Fruit fly (Drosophila melanogaster) whole organism: Measurements from ENCODE around the gene S-Lap3.

ENCODE experiments used
- CG8478 ChIP-seq: fragments of >200 bp; optimal IDR thresholded peaks from 2 replicates; lab custom pipeline; 2018; ENCODE audit warnings: inconsistent platforms
- Dll ChIP-seq: fragments of >200 bp; optimal IDR thresholded peaks from 2 replicates; lab custom pipeline; 2017
- EcR ChIP-seq, 2 experiments: fragments of >200 bp; optimal IDR thresholded peaks; 2 replicates each; lab custom pipeline; 2017; ENCODE audit warnings: missing biosample characterization in 2 of 2, missing genetic modification characterization in 2 of 2, missing genetic modification reagents in 2 of 2
- pan ChIP-seq: fragments of >200 bp; optimal IDR thresholded peaks from 2 replicates; lab custom pipeline; 2017
- psq ChIP-seq: fragments of >200 bp; optimal IDR thresholded peaks from 2 replicates; lab custom pipeline; 2017
- usp ChIP-seq: fragments of >200 bp; optimal IDR thresholded peaks from 2 replicates; lab custom pipeline; 2017; ENCODE audit warnings: missing biosample characterization, missing genetic modification characterization, mixed read lengths

S-Lap3 gene

dm6 chr3L:10446998-10447397 lies 18.0 kb upstream of the S-Lap3 start:
- no peak for TF ChIP-seq pan
- no peak for TF ChIP-seq usp (GFP tag; lab: Kevin White, UChicago)
- no peak for TF ChIP-seq Dll (lab: Kevin White, UChicago)
- no peak for TF ChIP-seq CG8478 (lab: Kevin White, UChicago)
- no peak for TF ChIP-seq psq (lab: Kevin White, UChicago)
- TF ChIP-seq EcR (GFP tag; optimal IDR thresholded peaks at IDR 0.05; lab: Kevin White, UChicago) = no peak

- no peak for TF ChIP-seq pan
- TF ChIP-seq CG8478 (lab: Kevin White, UChicago) = no peak
- TF ChIP-seq Dll (lab: Kevin White, UChicago) = no peak
- TF ChIP-seq psq (lab: Kevin White, UChicago) = no peak
- no peak for TF ChIP-seq usp (GFP tag; lab: Kevin White, UChicago)
- no peak for TF ChIP-seq EcR (GFP tag; optimal IDR thresholded peaks at IDR 0.05; lab: Kevin White, UChicago)
These were observed 15.3 kb upstream of the S-Lap3 start for dm6 chr3L:10449725-10450124.

dm6 chr3L:10459076-10459475 lies 5.9 kb upstream of the S-Lap3 start:
- TF ChIP-seq usp (GFP tag; lab: Kevin White, UChicago) = no peak
- TF ChIP-seq psq (lab: Kevin White, UChicago) = no peak

dm6 chr3L:10463051-10463866 lies 1.7 kb upstream of the S-Lap3 start, which contains the start of the genes Gem3 and CG32061:
Gene Gem3 (minus strand): TSS chr3L:10463101.
Gene CG32061 (plus strand): TSS chr3L:10463816.
- no peak for TF ChIP-seq Dll (lab: Kevin White, UChicago)
- no peak for TF ChIP-seq EcR (GFP tag; optimal IDR thresholded peaks at IDR 0.05; lab: Kevin White, UChicago)
- no peak for TF ChIP-seq CG8478 (lab: Kevin White, UChicago)
- TF ChIP-seq psq (lab: Kevin White, UChicago) = no peak
- no peak for TF ChIP-seq pan

dm6 chr3L:10478214-10478613 lies 13.2 kb downstream of the S-Lap3 start, which contains the start of gene CG46430:
Gene CG46430 (plus strand): TSS chr3L:10478514.
- no peak for TF ChIP-seq Dll (lab: Kevin White, UChicago)
- no peak for TF ChIP-seq pan
- TF ChIP-seq usp (GFP tag; lab: Kevin White, UChicago) = no peak
- no peak for TF ChIP-seq CG8478 (lab: Kevin White, UChicago)
- no peak for TF ChIP-seq psq (lab: Kevin White, UChicago)
- TF ChIP-seq EcR (GFP tag; optimal IDR thresholded peaks at IDR 0.05; lab: Kevin White, UChicago) = no peak

dm6 chr3L:10481112-10481511 lies 16.1 kb downstream of the S-Lap3 start, which contains the start of gene Rbfox1:
Gene Rbfox1 (plus strand): TSS chr3L:10481412.
- TF ChIP-seq usp (GFP tag; lab: Kevin White, UChicago) (no peak), Dll (lab: Kevin White, UChicago) (no peak), pan (no peak), CG8478 (lab: Kevin White, UChicago) (no peak), EcR (GFP tag; optimal IDR thresholded peaks at IDR 0.05; lab: Kevin White, UChicago) (no peak), psq (lab: Kevin White, UChicago) (no peak)

- TF ChIP-seq usp (GFP tag; lab: Kevin White, UChicago) = no peak
- no peak for TF ChIP-seq psq (lab: Kevin White, UChicago)
- TF ChIP-seq EcR (GFP tag; optimal IDR thresholded peaks at IDR 0.05; lab: Kevin White, UChicago) = no peak
- no peak for TF ChIP-seq CG8478 (lab: Kevin White, UChicago)
- TF ChIP-seq pan = no peak
- no peak for TF ChIP-seq Dll (lab: Kevin White, UChicago)
These were observed 17.5 kb downstream of the S-Lap3 start for dm6 chr3L:10482477-10482876.

- TF ChIP-seq usp (GFP tag; lab: Kevin White, UChicago) = no peak
- no peak for TF ChIP-seq EcR (GFP tag; optimal IDR thresholded peaks at IDR 0.05; lab: Kevin White, UChicago)
- no peak for TF ChIP-seq psq (lab: Kevin White, UChicago)
- no peak for TF ChIP-seq pan
- no peak for TF ChIP-seq CG8478 (lab: Kevin White, UChicago)
- TF ChIP-seq Dll (lab: Kevin White, UChicago) = no peak
These were observed 20.5 kb downstream of the S-Lap3 start for dm6 chr3L:10485496-10485895.

- no peak for TF ChIP-seq CG8478 (lab: Kevin White, UChicago)
- TF ChIP-seq usp (GFP tag; lab: Kevin White, UChicago) = no peak
- no peak for TF ChIP-seq pan
- no peak for TF ChIP-seq EcR (GFP tag; optimal IDR thresholded peaks at IDR 0.05; lab: Kevin White, UChicago)
- TF ChIP-seq psq (lab: Kevin White, UChicago) = no peak
- TF ChIP-seq Dll (lab: Kevin White, UChicago) = no peak
These were observed 25.6 kb downstream of the S-Lap3 start, which contains the start of gene S-Lap4 for dm6 chr3L:10490561-10490960. Gene S-Lap4 (plus strand): TSS chr3L:10490861.

- TF ChIP-seq usp (GFP tag; lab: Kevin White, UChicago) = no peak
- TF ChIP-seq CG8478 (lab: Kevin White, UChicago) = no peak
- TF ChIP-seq Dll (lab: Kevin White, UChicago) = no peak
- no peak for TF ChIP-seq pan
- no peak for TF ChIP-seq psq (lab: Kevin White, UChicago)
- TF ChIP-seq EcR (GFP tag; optimal IDR thresholded peaks at IDR 0.05; lab: Kevin White, UChicago) = no peak
These were observed 31.1 kb downstream of the S-Lap3 start for dm6 chr3L:10495882-10496654.

- TF ChIP-seq usp (GFP tag; lab: Kevin White, UChicago) = no peak
- no peak for TF ChIP-seq Dll (lab: Kevin White, UChicago)
- no peak for TF ChIP-seq pan
- TF ChIP-seq EcR (GFP tag; optimal IDR thresholded peaks at IDR 0.05; lab: Kevin White, UChicago) = no peak
- TF ChIP-seq CG8478 (lab: Kevin White, UChicago) = no peak
- TF ChIP-seq psq (lab: Kevin White, UChicago) = no peak
These were observed 39.6 kb downstream of the S-Lap3 start for dm6 chr3L:10504607-10505006.
